Worm (Caenorhabditis elegans) whole organism, midembryonic: ENCODE measurements around the gene str-121.

Experiments
- T22C8.4 ChIP-seq: fragments of 200-800 bp; sonication (Bioruptor generic); IDR thresholded peaks from 2 replicates; pipeline ENCODE4 v1.3.6; 2022; ENCODE audit warnings: missing genetic modification characterization, missing compliant biosample characterization
- cog-1 ChIP-seq: sonication (generic microtip); optimal IDR thresholded peaks from 2 replicates; lab custom pipeline; 2016; ENCODE audit warnings: missing genetic modification characterization, missing compliant biosample characterization
- flt-1 ChIP-seq: fragments of 200-800 bp; sonication (Bioruptor generic); IDR thresholded peaks from 2 replicates; pipeline ENCODE4 v1.3.6; 2022; ENCODE audit warnings: missing genetic modification characterization, missing compliant biosample characterization
- ztf-23 ChIP-seq: fragments of 200-800 bp; sonication (Bioruptor generic); IDR thresholded peaks from 2 replicates; pipeline ENCODE4 v1.3.6; 2022; ENCODE audit warnings: missing genetic modification reagents, missing genetic modification characterization, missing compliant biosample characterization

DNA sequence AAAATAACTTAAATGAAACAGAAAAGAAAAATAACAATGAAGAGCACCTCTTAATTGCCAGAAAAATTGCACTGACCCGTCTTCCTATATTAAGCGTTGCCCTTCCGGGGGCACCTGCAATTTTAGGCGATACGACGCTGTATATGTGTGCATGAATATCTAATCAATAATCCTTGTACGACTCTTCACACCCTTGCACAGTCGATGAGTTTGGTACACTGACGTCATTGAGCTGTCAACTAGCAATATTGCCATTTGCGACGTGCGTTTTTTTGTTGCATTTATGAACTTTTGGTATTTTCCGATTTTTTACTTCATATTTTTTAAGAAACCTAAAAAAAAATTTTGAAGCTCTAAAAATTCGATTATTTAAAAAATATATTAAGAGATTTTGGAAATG lies 8.4 kb downstream of the str-121 start, which contains the start of gene kin-34:
- TF ChIP-seq T22C8.4 (GFP tag; lab: Robert Waterston, UW) (no peak), ztf-23 (GFP tag; lab: Robert Waterston, UW) (no peak), flt-1 (GFP tag; lab: Robert Waterston, UW) (no peak), cog-1 (no peak)
